Worm (Caenorhabditis elegans): ENCODE measurements around the gene try-4.

Gene try-4

ce11 chrV:20847743-20848229, 13.2 kb downstream of the try-4 start (continued):
- TF ChIP-seq zip-2 (tag; optimal IDR thresholded peaks at IDR 0.05) = peak; percentile 28
- peak; percentile 56 for TF ChIP-seq duxl-1 (tag; optimal IDR thresholded peaks at IDR 0.05; ENCODE audit: poor library complexity)
- TF ChIP-seq ceh-82 (tag; optimal IDR thresholded peaks at IDR 0.05) = no peak
- TF ChIP-seq ZK546.5 (tag; optimal IDR thresholded peaks at IDR 0.05) = no peak
- TF ChIP-seq nhr-237 (tag; optimal IDR thresholded peaks at IDR 0.05) = no peak
- no peak for TF ChIP-seq set-16 (GFP tag; IDR thresholded peaks at IDR 0.05)

ce11 chrV:20845524-20846208, 15.3 kb downstream of the try-4 start, which contains the start of the genes F31D4.2 and fkb-6:
TSS of gene F31D4.2 (minus strand) at chrV:20845546.
TSS of gene fkb-6 (plus strand) at chrV:20846158.
- TF ChIP-seq saeg-2 (GFP tag; IDR thresholded peaks at IDR 0.05) (no peak), zfp-3 (GFP tag; conservative IDR thresholded peaks at IDR 0.05) (0 out of 2 replicates have a peak, but pooled peaks have one; percentile 38), nhr-111 (GFP tag; optimal IDR thresholded peaks at IDR 0.05) (no peak), nhr-11 (tag; optimal IDR thresholded peaks at IDR 0.05) (peak; percentile 8), nhr-28 (tag; optimal IDR thresholded peaks at IDR 0.05) (peak; percentile 61), lin-13 (GFP tag; optimal IDR thresholded peaks at IDR 0.05) (no peak), Y48G9A.11 (GFP tag; IDR thresholded peaks at IDR 0.05) (0 out of 2 replicates have a peak, but pooled peaks have one; percentile 5), unc-62 (GFP tag; optimal IDR thresholded peaks at IDR 0.05 in 1 of 2) (peak in 1 of 2 experiments; percentile 99), unc-62 (tag; optimal IDR thresholded peaks at IDR 0.05) (no peak), daf-16 (GFP tag; optimal IDR thresholded peaks at IDR 0.05) (peak in 1 of 2 experiments; percentile 3), daf-16 (tag; optimal IDR thresholded peaks at IDR 0.05) (peak; percentile 38), dpl-1 (GFP tag; optimal IDR thresholded peaks at IDR 0.05) (peak; percentile 71), lin-38 (GFP tag; IDR thresholded peaks at IDR 0.05) (peak; percentile 75), ceh-20 (GFP tag; IDR thresholded peaks at IDR 0.05) (peak; percentile 49), ceh-28 (tag; optimal IDR thresholded peaks at IDR 0.05) (peak; percentile 22), dmd-6 (GFP tag; IDR thresholded peaks at IDR 0.05) (peak; percentile 52), daf-19 (GFP tag; conservative IDR thresholded peaks at IDR 0.05) (no peak), F26F4.8 (GFP tag; conservative IDR thresholded peaks at IDR 0.05) (no peak), nhr-41 (GFP tag; IDR thresholded peaks at IDR 0.05) (no peak), ZK546.5 (tag; optimal IDR thresholded peaks at IDR 0.05) (no peak), lsy-2 (tag; optimal IDR thresholded peaks at IDR 0.05) (peak; percentile 89 to 98), snpc-1.2 (GFP tag; IDR thresholded peaks at IDR 0.05) (0 out of 2 replicates have a peak, but pooled peaks have one; percentile 43), ztf-7 (tag; optimal IDR thresholded peaks at IDR 0.05) (peak; percentile 56), nhr-6 (tag; optimal IDR thresholded peaks at IDR 0.05) (peak; percentile 27), jun-1 (tag; optimal IDR thresholded peaks at IDR 0.05) (peak; percentile 15), hif-1 (tag; optimal IDR thresholded peaks at IDR 0.05) (peak; percentile 25 to 96), sdz-12 (GFP tag; optimal IDR thresholded peaks at IDR 0.05) (no peak), hlh-11 (tag; optimal IDR thresholded peaks at IDR 0.05) (peak; percentile 58), F37D6.2 (tag; optimal IDR thresholded peaks at IDR 0.05) (peak; percentile 11), aha-1 (tag) (peak; percentile 96), hlh-30 (tag; optimal IDR thresholded peaks at IDR 0.05; ENCODE audit: insufficient read depth) (peak; percentile 58), hmg-1.1 (GFP tag; IDR thresholded peaks at IDR 0.05) (peak; percentile 61; the same call in 1 of the 2 replicates), mep-1 (tag; optimal IDR thresholded peaks at IDR 0.05) (peak; percentile 68), dve-1 (tag; optimal IDR thresholded peaks at IDR 0.05; ENCODE audit: insufficient read depth) (peak; percentile 75), fkh-10 (GFP tag; optimal IDR thresholded peaks at IDR 0.05) (peak; percentile 50), egl-43 (GFP tag; IDR thresholded peaks at IDR 0.05) (peak; percentile 39; the same call in 1 of the 2 replicates), dmd-8 (GFP tag; IDR thresholded peaks at IDR 0.05) (no peak), arid-1 (GFP tag; conservative IDR thresholded peaks at IDR 0.05) (peak; percentile 68; the same call in 1 of the 2 replicates), lim-7 (GFP tag; IDR thresholded peaks at IDR 0.05) (no peak), nhr-76 (tag; optimal IDR thresholded peaks at IDR 0.05) (no peak), rbr-2 (tag; optimal IDR thresholded peaks at IDR 0.05) (peak; percentile 60), spr-1 (tag; optimal IDR thresholded peaks at IDR 0.05) (peak; percentile 1), lin-1 (GFP tag; IDR thresholded peaks at IDR 0.05) (0 out of 2 replicates have a peak, but pooled peaks have one; percentile 30)

Measured in whole organism, L4 larva.